Worm (Caenorhabditis elegans) whole organism, L1 larva: ENCODE results near the gene ttr-52.

Source experiments
- C34B4.2 ChIP-seq: sonication (generic microtip); optimal IDR thresholded peaks from 2 replicates; lab custom pipeline; 2017; ENCODE audit warnings: mild to moderate bottlenecking, missing genetic modification characterization, missing compliant biosample characterization
- aly-2 ChIP-seq: fragments of 150-350 bp; optimal IDR thresholded peaks from 2 replicates; lab custom pipeline; 2014; ENCODE audit warnings: missing biosample characterization, missing genetic modification characterization
- blmp-1 ChIP-seq: fragments of 150-350 bp; optimal IDR thresholded peaks from 2 replicates; lab custom pipeline; 2014; ENCODE audit warnings: missing biosample characterization, missing genetic modification characterization
- ceh-82 ChIP-seq, 3 experiments: fragments of 150-350 bp in 1 of 3; sonication (generic microtip) in 2 of 3; optimal IDR thresholded peaks; 2 replicates each; lab custom pipeline; 2014 to 2017; ENCODE audit warnings: missing biosample characterization in 3 of 3, missing genetic modification characterization in 3 of 3
- dpl-1 ChIP-seq, 3 experiments: fragments of 150-350 bp in 2 of 3; sonication (generic microtip) in 1 of 3; optimal IDR thresholded peaks; 2 replicates each; lab custom pipeline; 2014 to 2017; ENCODE audit warnings: missing biosample characterization in 3 of 3, missing genetic modification characterization in 3 of 3, missing genetic modification reagents in 3 of 3
- egl-27 ChIP-seq, 2 experiments: fragments of 150-350 bp in 1 of 2; sonication (generic microtip); optimal IDR thresholded peaks; 3 replicates each; lab custom pipeline; 2017 to 2018; ENCODE audit warnings: missing biosample characterization in 2 of 2, missing genetic modification characterization in 2 of 2, missing genetic modification reagents in 2 of 2
- fkh-10 ChIP-seq: sonication (generic microtip); optimal IDR thresholded peaks from 2 replicates; lab custom pipeline; 2017; ENCODE audit warnings: missing biosample characterization, missing genetic modification reagents, missing genetic modification characterization
- fos-1 ChIP-seq: fragments of 150-350 bp; optimal IDR thresholded peaks from 2 replicates; lab custom pipeline; 2014; ENCODE audit warnings: missing biosample characterization, missing genetic modification characterization
- lin-35 ChIP-seq, 2 experiments: fragments of 150-350 bp; optimal IDR thresholded peaks; 2 replicates each; lab custom pipeline; 2014; ENCODE audit warnings: missing biosample characterization in 2 of 2, missing genetic modification characterization in 2 of 2, missing genetic modification reagents in 2 of 2
- nhr-237 ChIP-seq: fragments of 150-350 bp; optimal IDR thresholded peaks from 2 replicates; lab custom pipeline; 2014; ENCODE audit warnings: missing biosample characterization, missing genetic modification characterization
- snpc-4 ChIP-seq: fragments of 150-350 bp; optimal IDR thresholded peaks from 2 replicates; lab custom pipeline; 2014; ENCODE audit warnings: missing biosample characterization, missing genetic modification characterization
- snu-23 ChIP-seq: sonication (generic microtip); optimal IDR thresholded peaks from 2 replicates; lab custom pipeline; 2016; ENCODE audit warnings: missing genetic modification characterization, missing compliant biosample characterization

- no peak for TF ChIP-seq fkh-10
- no peak for TF ChIP-seq aly-2 (tag; lab: Kevin White, UChicago)
- no peak for TF ChIP-seq lin-35 (GFP tag; optimal IDR thresholded peaks at IDR 0.05; lab: Kevin White, UChicago)
- no peak for TF ChIP-seq blmp-1 (tag; lab: Kevin White, UChicago)
- no peak for TF ChIP-seq C34B4.2
- TF ChIP-seq nhr-237 (tag; lab: Kevin White, UChicago): no peak
- TF ChIP-seq snu-23 (GFP tag; lab: Kevin White, UChicago): no peak
- no peak for TF ChIP-seq dpl-1 (GFP tag; optimal IDR thresholded peaks at IDR 0.05; lab: Kevin White, UChicago)
- TF ChIP-seq snpc-4 (tag; lab: Kevin White, UChicago): no peak
- no peak for TF ChIP-seq ceh-82 (tag; optimal IDR thresholded peaks at IDR 0.05; lab: Kevin White, UChicago)
- no peak for TF ChIP-seq fos-1
- no peak for TF ChIP-seq egl-27 (tag; optimal IDR thresholded peaks at IDR 0.05; lab: Kevin White, UChicago)
Measured at ce11 chrIII:13455207-13455606, 50.7 kb downstream of the ttr-52 start, which contains the start of gene cua-1.
